Fruit fly (Drosophila melanogaster) Kc167 (cell line): Measurements from ENCODE around the gene CG12379.

ENCODE experiments used
- Myc ChIP-seq: fragments of >200 bp; optimal IDR thresholded peaks from 2 replicates; lab custom pipeline; 2017; ENCODE audit warnings: missing external identifiers
- Sin3A ChIP-seq: fragments of >200 bp; optimal IDR thresholded peaks from 2 replicates; lab custom pipeline; 2018; ENCODE audit warnings: missing external identifiers
- h ChIP-seq: fragments of >200 bp; optimal IDR thresholded peaks from 3 replicates; lab custom pipeline; 2018; ENCODE audit warnings: missing external identifiers
- insv ChIP-seq: fragments of >200 bp; optimal IDR thresholded peaks from 3 replicates; lab custom pipeline; 2018; ENCODE audit warnings: missing external identifiers
- psq ChIP-seq: fragments of >200 bp; optimal IDR thresholded peaks from 2 replicates; lab custom pipeline; 2017; ENCODE audit warnings: missing external identifiers
- ttk ChIP-seq: sonication (Bioruptor generic); optimal IDR thresholded peaks from 2 replicates; lab custom pipeline; 2017; ENCODE audit warnings: missing external identifiers

Gene CG12379

dm6 chrX:15709984-15710750 is 23.6 kb downstream of the CG12379 start, which contains the start of the genes CG9281 and CG15601:
CG9281 (minus strand) TSS chrX:15710539.
CG15601 (plus strand) TSS chrX:15710647.
- no peak for TF ChIP-seq insv (lab: Kevin White, UChicago)
- no peak for TF ChIP-seq psq (lab: Kevin White, UChicago)
- no peak for TF ChIP-seq ttk (lab: Kevin White, UChicago)
- TF ChIP-seq Myc (lab: Kevin White, UChicago) = no peak
- no peak for TF ChIP-seq h

dm6 chrX:15709624-15709983 is 24.2 kb downstream of the CG12379 start:
- no peak for TF ChIP-seq psq (lab: Kevin White, UChicago)
- TF ChIP-seq insv (lab: Kevin White, UChicago) = no peak
- no peak for TF ChIP-seq Myc (lab: Kevin White, UChicago)
- TF ChIP-seq Sin3A (lab: Kevin White, UChicago) = no peak
- no peak for TF ChIP-seq h
- no peak for TF ChIP-seq ttk (lab: Kevin White, UChicago)

dm6 chrX:15703720-15704206 is 30.0 kb downstream of the CG12379 start, which contains the start of the genes Pis and Hap40:
Pis (minus strand) TSS chrX:15703770.
Hap40 (plus strand) TSS chrX:15704125.
- TF ChIP-seq insv (lab: Kevin White, UChicago) = no peak
- TF ChIP-seq Myc (lab: Kevin White, UChicago) = no peak
- no peak for TF ChIP-seq h
- no peak for TF ChIP-seq ttk (lab: Kevin White, UChicago)
- TF ChIP-seq Sin3A (lab: Kevin White, UChicago) = no peak
- TF ChIP-seq psq (lab: Kevin White, UChicago) = no peak

- TF ChIP-seq psq (lab: Kevin White, UChicago) (no peak), Sin3A (lab: Kevin White, UChicago) (no peak), insv (lab: Kevin White, UChicago) (no peak), h (no peak), ttk (lab: Kevin White, UChicago) (no peak), Myc (lab: Kevin White, UChicago) (no peak)
These were observed 32.7 kb downstream of the CG12379 start, which contains the start of gene CG9240 for dm6 chrX:15701047-15701446. CG9240 (minus strand) TSS chrX:15701259.

- TF ChIP-seq insv (lab: Kevin White, UChicago) (no peak), Sin3A (lab: Kevin White, UChicago) (no peak), Myc (lab: Kevin White, UChicago) (no peak), psq (lab: Kevin White, UChicago) (no peak), ttk (lab: Kevin White, UChicago) (no peak), h (no peak)
These were observed 36.1 kb downstream of the CG12379 start for dm6 chrX:15697581-15698208.

- TF ChIP-seq Myc (lab: Kevin White, UChicago) = no peak
- no peak for TF ChIP-seq insv (lab: Kevin White, UChicago)
- TF ChIP-seq h = no peak
- no peak for TF ChIP-seq psq (lab: Kevin White, UChicago)
- TF ChIP-seq Sin3A (lab: Kevin White, UChicago) = no peak
- no peak for TF ChIP-seq ttk (lab: Kevin White, UChicago)
These were observed 36.8 kb downstream of the CG12379 start, which contains the start of gene CG8128 for dm6 chrX:15696854-15697540. CG8128 (plus strand) TSS chrX:15697494.

dm6 chrX:15688757-15689156 is 45.0 kb downstream of the CG12379 start, which contains the start of gene CG15599:
CG15599 (minus strand) TSS chrX:15688857.
- TF ChIP-seq insv (lab: Kevin White, UChicago) = no peak
- TF ChIP-seq Sin3A (lab: Kevin White, UChicago) = no peak
- TF ChIP-seq psq (lab: Kevin White, UChicago) = no peak
- TF ChIP-seq h = no peak
- no peak for TF ChIP-seq Myc (lab: Kevin White, UChicago)
- TF ChIP-seq ttk (lab: Kevin White, UChicago) = no peak

- no peak for TF ChIP-seq Sin3A (lab: Kevin White, UChicago)
- no peak for TF ChIP-seq insv (lab: Kevin White, UChicago)
- TF ChIP-seq psq (lab: Kevin White, UChicago) = no peak
- no peak for TF ChIP-seq h
These were observed 49.4 kb downstream of the CG12379 start for dm6 chrX:15684419-15684818.
